Worm (Caenorhabditis elegans): Measurements from ENCODE around the gene gst-38.
"Not testable (repeated sequence)": the region's sequence is repeated elsewhere in the genome, so short reads cannot be mapped to it uniquely, and the experiment has no call there.

The gst-38 gene

ce11 chrV:15950903-15951302, 35.0 kb upstream of the gst-38 start, which contains the start of gene srw-59:
Gene srw-59 (minus strand): TSS chrV:15951003.
- no peak for TF ChIP-seq nhr-237 (tag; optimal IDR thresholded peaks at IDR 0.05)
- no peak for TF ChIP-seq nhr-28 (tag; optimal IDR thresholded peaks at IDR 0.05)
- no peak for TF ChIP-seq ztf-4 (tag; optimal IDR thresholded peaks at IDR 0.05)
- TF ChIP-seq lin-39 (tag; optimal IDR thresholded peaks at IDR 0.05) = no peak
- TF ChIP-seq mml-1 (tag; optimal IDR thresholded peaks at IDR 0.05) = no peak
- no peak for TF ChIP-seq fkh-2 (tag; optimal IDR thresholded peaks at IDR 0.05)
- TF ChIP-seq pha-4 (tag; optimal IDR thresholded peaks at IDR 0.05) = no peak
- TF ChIP-seq unc-62 (GFP tag; optimal IDR thresholded peaks at IDR 0.05) = no peak
- TF ChIP-seq nhr-12 (tag; optimal IDR thresholded peaks at IDR 0.05) = no peak
- TF ChIP-seq nfya-1 (tag; optimal IDR thresholded peaks at IDR 0.05; ENCODE audit: insufficient read depth) = no peak
- no peak for TF ChIP-seq ceh-28 (tag; optimal IDR thresholded peaks at IDR 0.05)
- TF ChIP-seq elt-3 (tag; optimal IDR thresholded peaks at IDR 0.05) = no peak
- TF ChIP-seq ceh-16 (tag; optimal IDR thresholded peaks at IDR 0.05) = no peak
- no peak for TF ChIP-seq nhr-67 (tag; optimal IDR thresholded peaks at IDR 0.05)

ce11 chrV:15943125-15943524, 27.3 kb upstream of the gst-38 start, which contains the start of gene srw-53:
Gene srw-53 (plus strand): TSS chrV:15943425.
- TF ChIP-seq sea-2 (GFP tag; optimal IDR thresholded peaks at IDR 0.05) (no peak), ZK546.5 (tag; optimal IDR thresholded peaks at IDR 0.05) (no peak), unc-62 (GFP tag; optimal IDR thresholded peaks at IDR 0.05) (no peak), nhr-237 (tag; optimal IDR thresholded peaks at IDR 0.05) (no peak), mdl-1 (tag; optimal IDR thresholded peaks at IDR 0.05) (no peak), fkh-2 (tag; optimal IDR thresholded peaks at IDR 0.05) (no peak), pha-4 (tag; optimal IDR thresholded peaks at IDR 0.05) (no peak), lin-39 (tag; optimal IDR thresholded peaks at IDR 0.05) (no peak), nhr-23 (tag; optimal IDR thresholded peaks at IDR 0.05) (no peak), tbx-2 (tag; optimal IDR thresholded peaks at IDR 0.05) (no peak), nhr-67 (tag; optimal IDR thresholded peaks at IDR 0.05) (no peak), fos-1 (tag; optimal IDR thresholded peaks at IDR 0.05) (no peak), eor-1 (tag; optimal IDR thresholded peaks at IDR 0.05) (no peak), aly-2 (tag; optimal IDR thresholded peaks at IDR 0.05) (no peak), zag-1 (tag; optimal IDR thresholded peaks at IDR 0.05) (no peak), pqm-1 (tag; optimal IDR thresholded peaks at IDR 0.05) (no peak), mml-1 (tag; optimal IDR thresholded peaks at IDR 0.05) (no peak)

- TF ChIP-seq nhr-11 (tag; optimal IDR thresholded peaks at IDR 0.05) = no peak
Observed at ce11 chrV:15940254-15940653, 24.4 kb upstream of the gst-38 start, which contains the start of gene srw-55. Gene srw-55 (minus strand): TSS chrV:15940354.

ce11 chrV:15932390-15932789, 16.5 kb upstream of the gst-38 start, which contains the start of gene srw-26:
Gene srw-26 (minus strand): TSS chrV:15932490.
- TF ChIP-seq pha-4 (tag; optimal IDR thresholded peaks at IDR 0.05) (no peak), ZK546.5 (tag; optimal IDR thresholded peaks at IDR 0.05) (no peak), nhr-28 (tag; optimal IDR thresholded peaks at IDR 0.05) (no peak), fos-1 (tag; optimal IDR thresholded peaks at IDR 0.05) (no peak), elt-2 (tag; optimal IDR thresholded peaks at IDR 0.05) (no peak), daf-12 (tag; optimal IDR thresholded peaks at IDR 0.05) (no peak), nhr-43 (tag; optimal IDR thresholded peaks at IDR 0.05; ENCODE audit: poor library complexity, severe bottlenecking) (no peak), mdl-1 (tag; optimal IDR thresholded peaks at IDR 0.05) (no peak), nhr-67 (tag; optimal IDR thresholded peaks at IDR 0.05) (no peak), lin-15B (tag; optimal IDR thresholded peaks at IDR 0.05) (no peak), ceh-28 (tag; optimal IDR thresholded peaks at IDR 0.05) (no peak), nhr-237 (tag; optimal IDR thresholded peaks at IDR 0.05) (no peak), fkh-2 (tag; optimal IDR thresholded peaks at IDR 0.05) (no peak), hmg-11 (tag; optimal IDR thresholded peaks at IDR 0.05) (no peak), ceh-9 (tag; optimal IDR thresholded peaks at IDR 0.05) (no peak), ceh-82 (tag; optimal IDR thresholded peaks at IDR 0.05) (no peak), skn-1 (tag; optimal IDR thresholded peaks at IDR 0.05) (no peak)

ce11 chrV:15929882-15930281, 14.0 kb upstream of the gst-38 start, which contains the start of gene srbc-77:
Gene srbc-77 (plus strand): TSS chrV:15930182.
- not testable (repeated sequence) for TF ChIP-seq zag-1, tbx-2, egl-27 (tag; optimal IDR thresholded peaks at IDR 0.05)

All from whole organism, L3 larva.